Fruit fly (Drosophila melanogaster) whole organism, embryonic: ENCODE measurements around the gene mRpS18C.

Experiments
- ATbp ChIP-seq: fragments of 200-800 bp; sonication (Bioruptor generic); optimal IDR thresholded peaks from 2 replicates; lab custom pipeline; 2017; ENCODE audit warnings: missing biosample characterization, mild to moderate bottlenecking, missing genetic modification characterization, missing genetic modification reagents
- Bteb2 ChIP-seq: fragments of 200-800 bp; sonication (Bioruptor generic); optimal IDR thresholded peaks from 2 replicates; lab custom pipeline; 2016; ENCODE audit warnings: missing biosample characterization, missing genetic modification characterization
- CG11504 ChIP-seq: fragments of 200-800 bp; sonication (Bioruptor generic); optimal IDR thresholded peaks from 3 replicates; lab custom pipeline; 2019; ENCODE audit warnings: missing biosample characterization, mild to moderate bottlenecking, missing genetic modification characterization, moderate library complexity
- CG12219 ChIP-seq: fragments of 200-800 bp; sonication (Bioruptor generic); optimal IDR thresholded peaks from 3 replicates; lab custom pipeline; 2018; ENCODE audit warnings: missing biosample characterization, mild to moderate bottlenecking, missing genetic modification characterization
- CG14965 ChIP-seq: fragments of 200-800 bp; sonication (Bioruptor generic); optimal IDR thresholded peaks from 2 replicates; lab custom pipeline; 2016; ENCODE audit warnings: missing biosample characterization, missing genetic modification characterization, borderline replicate concordance
- CG15269 ChIP-seq: fragments of 200-800 bp; sonication (Bioruptor generic); optimal IDR thresholded peaks from 2 replicates; lab custom pipeline; 2018; ENCODE audit warnings: missing biosample characterization, mild to moderate bottlenecking, missing genetic modification characterization, moderate library complexity
- CG17186 ChIP-seq: fragments of 200-800 bp; sonication (Bioruptor generic); optimal IDR thresholded peaks from 3 replicates; lab custom pipeline; 2017; ENCODE audit warnings: missing biosample characterization, missing genetic modification reagents, missing genetic modification characterization
- CG18619 ChIP-seq: fragments of 200-800 bp; sonication (Bioruptor generic); optimal IDR thresholded peaks from 3 replicates; lab custom pipeline; 2017; ENCODE audit warnings: missing biosample characterization, mild to moderate bottlenecking, missing genetic modification characterization
- CG18764 ChIP-seq: fragments of 200-800 bp; sonication (Bioruptor generic); optimal IDR thresholded peaks from 3 replicates; lab custom pipeline; 2016; ENCODE audit warnings: missing biosample characterization, missing genetic modification characterization
- CG2129 ChIP-seq: fragments of 200-800 bp; sonication (Bioruptor generic); IDR thresholded peaks from 2 replicates; pipeline ENCODE4 v1.3.6; 2022; ENCODE audit warnings: missing biosample characterization, missing genetic modification characterization; ENCODE audit not compliant: partially characterized antibody
- CG2875 ChIP-seq: fragments of 200-800 bp; sonication (Bioruptor generic); optimal IDR thresholded peaks from 2 replicates; lab custom pipeline; 2017; ENCODE audit warnings: missing biosample characterization, mild to moderate bottlenecking, missing genetic modification characterization, missing genetic modification reagents
- CG31224 ChIP-seq: fragments of 200-800 bp; sonication (Bioruptor generic); IDR thresholded peaks from 2 replicates; pipeline ENCODE4 v1.3.6; 2022; ENCODE audit warnings: missing biosample characterization, missing genetic modification characterization
- CG31365 ChIP-seq: fragments of 200-800 bp; sonication (Bioruptor generic); optimal IDR thresholded peaks from 2 replicates; lab custom pipeline; 2018; ENCODE audit warnings: missing biosample characterization, mild to moderate bottlenecking, missing genetic modification characterization
- CG6765 ChIP-seq: fragments of 200-800 bp; sonication (Bioruptor generic); optimal IDR thresholded peaks from 3 replicates; lab custom pipeline; 2017; ENCODE audit warnings: missing biosample characterization, mild to moderate bottlenecking, missing genetic modification characterization
- CG7786 ChIP-seq: fragments of 200-800 bp; sonication (Bioruptor generic); optimal IDR thresholded peaks from 2 replicates; lab custom pipeline; 2016; ENCODE audit warnings: missing biosample characterization, missing genetic modification characterization
- CG7963 ChIP-seq: fragments of 200-800 bp; sonication (Bioruptor generic); IDR thresholded peaks from 3 replicates; pipeline ENCODE4 v1.3.6; 2022; ENCODE audit warnings: missing biosample characterization, missing genetic modification characterization; ENCODE audit not compliant: partially characterized antibody
- CG8281 ChIP-seq: fragments of 200-800 bp; sonication (Bioruptor generic); optimal IDR thresholded peaks from 2 replicates; lab custom pipeline; 2018; ENCODE audit warnings: missing biosample characterization, mild to moderate bottlenecking, missing genetic modification characterization, moderate library complexity
- CG9609 ChIP-seq: fragments of 200-800 bp; sonication (Bioruptor generic); optimal IDR thresholded peaks from 3 replicates; lab custom pipeline; 2016; ENCODE audit warnings: missing biosample characterization, missing genetic modification characterization
- CG9727 ChIP-seq: fragments of 200-800 bp; sonication (Bioruptor generic); optimal IDR thresholded peaks from 3 replicates; lab custom pipeline; 2017; ENCODE audit warnings: missing biosample characterization, mild to moderate bottlenecking, missing genetic modification characterization
- CG9932 ChIP-seq: fragments of 200-800 bp; sonication (Bioruptor generic); IDR thresholded peaks from 2 replicates; pipeline ENCODE4 v1.3.6; 2022; ENCODE audit warnings: missing biosample characterization, missing genetic modification characterization
- CoRest ChIP-seq: fragments of 200-800 bp; sonication (Bioruptor generic); optimal IDR thresholded peaks from 3 replicates; lab custom pipeline; 2018; ENCODE audit warnings: missing biosample characterization, mild to moderate bottlenecking, missing genetic modification characterization, moderate library complexity
- Dbx ChIP-seq: fragments of 200-800 bp; sonication (Bioruptor generic); IDR thresholded peaks from 3 replicates; pipeline ENCODE4 v1.3.6; 2022; ENCODE audit warnings: missing biosample characterization, missing genetic modification characterization
- ERR ChIP-seq: fragments of 200-800 bp; sonication (Bioruptor generic); optimal IDR thresholded peaks from 2 replicates; lab custom pipeline; 2016; ENCODE audit warnings: missing biosample characterization, missing genetic modification characterization
- H2.0 ChIP-seq: fragments of 200-800 bp; sonication (Bioruptor generic); IDR thresholded peaks from 2 replicates; pipeline ENCODE4 v1.3.6; 2022; ENCODE audit warnings: missing biosample characterization, missing genetic modification characterization
- HLHmδ ChIP-seq: fragments of 200-800 bp; sonication (Bioruptor generic); optimal IDR thresholded peaks from 2 replicates; lab custom pipeline; 2018; ENCODE audit warnings: missing biosample characterization, mild to moderate bottlenecking, missing genetic modification characterization, moderate library complexity
- Hr78 ChIP-seq, 2 experiments: fragments of 200-800 bp in 1 of 2; fragments of >200 bp in 1 of 2; sonication (Bioruptor generic) in 1 of 2; optimal IDR thresholded peaks; 2 replicates each; lab custom pipeline; 2017 to 2019; ENCODE audit warnings: missing biosample characterization in 2 of 2, missing genetic modification characterization in 2 of 2, mild to moderate bottlenecking in 1 of 2, moderate library complexity in 1 of 2
- NfI ChIP-seq: fragments of 200-800 bp; sonication (Bioruptor generic); optimal IDR thresholded peaks from 3 replicates; lab custom pipeline; 2018; ENCODE audit warnings: missing biosample characterization, mild to moderate bottlenecking, missing genetic modification characterization, moderate library complexity
- Ptx1 ChIP-seq: fragments of 200-800 bp; sonication (Bioruptor generic); IDR thresholded peaks from 2 replicates; pipeline ENCODE4 v1.3.6; 2022; ENCODE audit warnings: missing biosample characterization, missing genetic modification characterization
- Scr ChIP-seq: fragments of 200-800 bp; sonication (Bioruptor generic); IDR thresholded peaks from 2 replicates; pipeline ENCODE4 v1.3.6; 2022; ENCODE audit warnings: missing biosample characterization, missing genetic modification characterization; ENCODE audit not compliant: partially characterized antibody
- Stat92E ChIP-seq, 3 experiments: fragments of >200 bp in 2 of 3; fragments of 200-800 bp in 1 of 3; sonication (Bioruptor generic) in 1 of 3; optimal IDR thresholded peaks; 2 replicates each; lab custom pipeline; 2017 to 2019; ENCODE audit warnings: missing biosample characterization in 3 of 3, missing genetic modification characterization in 3 of 3, mild to moderate bottlenecking in 1 of 3, moderate library complexity in 1 of 3
- TFAM ChIP-seq: fragments of 200-800 bp; sonication (Bioruptor generic); optimal IDR thresholded peaks from 2 replicates; lab custom pipeline; 2017; ENCODE audit warnings: missing biosample characterization, missing genetic modification characterization, inconsistent platforms
- YL-1 ChIP-seq: fragments of 200-800 bp; sonication (Bioruptor generic); optimal IDR thresholded peaks from 3 replicates; lab custom pipeline; 2017; ENCODE audit warnings: missing biosample characterization, mild to moderate bottlenecking, missing genetic modification characterization
- chif ChIP-seq, 2 experiments: fragments of 200-800 bp; sonication (Bioruptor generic); optimal IDR thresholded peaks; 3 replicates each; lab custom pipeline; 2016; ENCODE audit warnings: missing biosample characterization in 2 of 2, missing genetic modification characterization in 2 of 2
- crol ChIP-seq: fragments of 200-800 bp; sonication (Bioruptor generic); IDR thresholded peaks from 2 replicates; pipeline ENCODE4 v1.3.6; 2022; ENCODE audit warnings: missing biosample characterization, missing genetic modification characterization
- ems ChIP-seq: fragments of 200-800 bp; sonication (Bioruptor generic); optimal IDR thresholded peaks from 3 replicates; lab custom pipeline; 2016; ENCODE audit warnings: missing biosample characterization, missing genetic modification characterization
- en ChIP-seq: fragments of 200-800 bp; sonication (Bioruptor generic); optimal IDR thresholded peaks from 2 replicates; lab custom pipeline; 2016; ENCODE audit warnings: missing biosample characterization, missing genetic modification characterization
- grn ChIP-seq: fragments of 200-800 bp; sonication (Bioruptor generic); optimal IDR thresholded peaks from 3 replicates; lab custom pipeline; 2017; ENCODE audit warnings: missing biosample characterization, missing genetic modification characterization
- ham ChIP-seq: fragments of 200-800 bp; sonication (Bioruptor generic); IDR thresholded peaks from 2 replicates; pipeline ENCODE4 v1.3.6; 2022; ENCODE audit warnings: missing biosample characterization, missing genetic modification characterization
- kah ChIP-seq: fragments of 200-800 bp; sonication (Bioruptor generic); optimal IDR thresholded peaks from 2 replicates; lab custom pipeline; 2018; ENCODE audit warnings: missing biosample characterization, mild to moderate bottlenecking, missing genetic modification characterization
- knrl ChIP-seq: fragments of 200-800 bp; sonication (Bioruptor generic); IDR thresholded peaks from 3 replicates; pipeline ENCODE4 v1.3.6; 2022; ENCODE audit warnings: missing biosample characterization, missing genetic modification characterization; ENCODE audit not compliant: partially characterized antibody
- lilli ChIP-seq: fragments of 200-800 bp; sonication (Bioruptor generic); optimal IDR thresholded peaks from 3 replicates; lab custom pipeline; 2016; ENCODE audit warnings: missing biosample characterization, missing genetic modification characterization
- phol ChIP-seq: fragments of 200-800 bp; sonication (Bioruptor generic); optimal IDR thresholded peaks from 3 replicates; lab custom pipeline; 2018; ENCODE audit warnings: missing biosample characterization, mild to moderate bottlenecking, missing genetic modification characterization, moderate library complexity
- pum ChIP-seq: fragments of 200-800 bp; sonication (Bioruptor generic); optimal IDR thresholded peaks from 2 replicates; lab custom pipeline; 2016; ENCODE audit warnings: missing biosample characterization, missing genetic modification characterization
- run ChIP-seq: fragments of 200-800 bp; sonication (Bioruptor generic); optimal IDR thresholded peaks from 3 replicates; lab custom pipeline; 2018; ENCODE audit warnings: missing biosample characterization, mild to moderate bottlenecking, missing genetic modification characterization
- sc ChIP-seq, 3 experiments: fragments of >200 bp in 2 of 3; fragments of 200-800 bp in 1 of 3; sonication (Bioruptor generic) in 1 of 3; optimal IDR thresholded peaks; 2 replicates in 2 of 3; 3 replicates in 1 of 3; lab custom pipeline; 2017; ENCODE audit warnings: mild to moderate bottlenecking in 1 of 3, missing biosample characterization in 1 of 3, missing genetic modification characterization in 1 of 3, missing genetic modification reagents in 1 of 3
- tio ChIP-seq: fragments of 200-800 bp; sonication (Bioruptor generic); optimal IDR thresholded peaks from 2 replicates; lab custom pipeline; 2017; ENCODE audit warnings: missing biosample characterization, missing genetic modification characterization, inconsistent platforms
- ttk ChIP-seq: fragments of 200-800 bp; sonication (Bioruptor generic); IDR thresholded peaks from 2 replicates; pipeline ENCODE4 v2.1.2; 2022; ENCODE audit warnings: missing biosample characterization, missing genetic modification characterization
- vfl ChIP-seq: fragments of 200-800 bp; sonication (Bioruptor generic); optimal IDR thresholded peaks from 2 replicates; lab custom pipeline; 2016; ENCODE audit warnings: missing biosample characterization, missing genetic modification characterization
- vnd ChIP-seq: fragments of 200-800 bp; sonication (Bioruptor generic); IDR thresholded peaks from 3 replicates; pipeline ENCODE4 v1.3.6; 2022; ENCODE audit warnings: missing biosample characterization, missing genetic modification characterization; ENCODE audit not compliant: partially characterized antibody

mRpS18C gene

dm6 chr3R:30450224-30450623 lies 26.4 kb downstream of the mRpS18C start (continued):
- TF ChIP-seq ttk (GFP tag; lab: Robert Waterston, UW) (peak; percentile 14; the same call in 1 of the 2 replicates), CG9609 (GFP tag; lab: Kevin White, UChicago) (peak; percentile 29), NfI (GFP tag; lab: Kevin White, UChicago) (peak; percentile 47), Hr78 (GFP tag; optimal IDR thresholded peaks at IDR 0.05; lab: Kevin White, UChicago) (no peak), CG2129 (GFP tag; lab: Robert Waterston, UW) (no peak), CG7786 (GFP tag; lab: Kevin White, UChicago) (peak; percentile 77), CG9932 (GFP tag; lab: Robert Waterston, UW) (0 out of 2 replicates have a peak, but pooled peaks have one; percentile 4), ATbp (GFP tag; lab: Kevin White, UChicago) (peak; percentile 91), CG11504 (tag; lab: Kevin White, UChicago) (peak; percentile 32), YL-1 (GFP tag; lab: Kevin White, UChicago) (peak; percentile 80), chif (GFP tag; optimal IDR thresholded peaks at IDR 0.05; lab: Kevin White, UChicago) (peak; percentile 54 to 74), TFAM (GFP tag; lab: Kevin White, UChicago) (peak; percentile 5), ham (GFP tag; lab: Robert Waterston, UW) (peak; percentile 70; the same call in 1 of the 2 replicates), CoRest (tag; lab: Kevin White, UChicago) (no peak), grn (GFP tag; lab: Kevin White, UChicago) (no peak), run (tag; lab: Kevin White, UChicago) (no peak), sc (optimal IDR thresholded peaks at IDR 0.05; lab: Kevin White, UChicago) (no peak), sc (GFP tag; optimal IDR thresholded peaks at IDR 0.05; lab: Kevin White, UChicago) (peak; percentile 83), CG12219 (peak; percentile 50), HLHmδ (GFP tag; lab: Kevin White, UChicago) (peak; percentile 81), Bteb2 (GFP tag; lab: Kevin White, UChicago) (peak; percentile 55), CG31365 (peak; percentile 61), CG7963 (GFP tag; lab: Robert Waterston, UW) (no peak), tio (GFP tag; lab: Kevin White, UChicago) (peak; percentile 88), CG17186 (GFP tag; lab: Kevin White, UChicago) (peak; percentile 59), CG6765 (GFP tag; lab: Kevin White, UChicago) (peak; percentile 75), Stat92E (GFP tag; optimal IDR thresholded peaks at IDR 0.05; lab: Kevin White, UChicago) (no peak), crol (GFP tag; lab: Robert Waterston, UW) (0 out of 2 replicates have a peak, but pooled peaks have one; percentile 13), knrl (GFP tag; lab: Robert Waterston, UW) (no peak), CG9727 (GFP tag; lab: Kevin White, UChicago) (peak; percentile 88), Scr (no peak), vnd (GFP tag; lab: Robert Waterston, UW) (no peak), CG31224 (GFP tag; lab: Robert Waterston, UW) (peak; percentile 57), pum (GFP tag; lab: Kevin White, UChicago) (peak; percentile 38), lilli (peak; percentile 49), CG14965 (GFP tag; lab: Kevin White, UChicago) (peak; percentile 72), CG18619 (GFP tag; lab: Kevin White, UChicago) (peak; percentile 70), H2.0 (GFP tag; lab: Robert Waterston, UW) (peak; percentile 39; the same call in 1 of the 2 replicates), CG15269 (tag; lab: Kevin White, UChicago) (peak; percentile 14), Dbx (GFP tag; lab: Robert Waterston, UW) (peak; percentile 94), en (GFP tag; lab: Kevin White, UChicago) (peak; percentile 42), vfl (peak; percentile 49), CG2875 (GFP tag; lab: Kevin White, UChicago) (peak; percentile 89), Ptx1 (GFP tag; lab: Robert Waterston, UW) (peak; percentile 29; the same call in 1 of the 2 replicates), phol (tag; lab: Kevin White, UChicago) (no peak), kah (GFP tag; lab: Kevin White, UChicago) (peak; percentile 64), ems (GFP tag; lab: Kevin White, UChicago) (peak; percentile 75), CG18764 (GFP tag; lab: Kevin White, UChicago) (peak; percentile 81), CG8281 (peak; percentile 22), ERR (GFP tag; lab: Kevin White, UChicago) (peak; percentile 71)
